Fruit fly (Drosophila melanogaster) whole organism, embryonic: ENCODE results near the gene Pex7.

Experiments
- CG10321 ChIP-seq: fragments of 200-800 bp; sonication (Bioruptor generic); IDR thresholded peaks from 2 replicates; pipeline ENCODE4 v1.3.6; 2022; ENCODE audit warnings: missing biosample characterization, missing genetic modification characterization
- CG14050 ChIP-seq: fragments of 200-800 bp; sonication (Bioruptor generic); IDR thresholded peaks from 3 replicates; pipeline ENCODE4 v1.3.6; 2022; ENCODE audit warnings: missing biosample characterization, missing genetic modification characterization
- CG8765 ChIP-seq: fragments of 200-800 bp; sonication (Bioruptor generic); IDR thresholded peaks from 2 replicates; pipeline ENCODE4 v1.3.6; 2022; ENCODE audit warnings: missing biosample characterization, missing genetic modification characterization
- HHEX ChIP-seq: fragments of 200-800 bp; sonication (Bioruptor generic); optimal IDR thresholded peaks from 3 replicates; lab custom pipeline; 2017; ENCODE audit warnings: missing biosample characterization, mild to moderate bottlenecking, missing genetic modification characterization, missing genetic modification reagents
- peb ChIP-seq: fragments of 200-800 bp; sonication (Bioruptor generic); IDR thresholded peaks from 2 replicates; pipeline ENCODE4 v1.3.6; 2022; ENCODE audit warnings: missing biosample characterization, missing genetic modification characterization
- slou ChIP-seq: fragments of 200-800 bp; sonication (Bioruptor generic); optimal IDR thresholded peaks from 3 replicates; lab custom pipeline; 2016; ENCODE audit warnings: missing biosample characterization, missing genetic modification characterization

- no peak for TF ChIP-seq peb (GFP tag; lab: Robert Waterston, UW)
- TF ChIP-seq CG10321 (GFP tag; lab: Robert Waterston, UW): no peak
- no peak for TF ChIP-seq CG14050 (GFP tag; lab: Robert Waterston, UW)
- no peak for TF ChIP-seq CG8765 (GFP tag; lab: Robert Waterston, UW)
- TF ChIP-seq slou (GFP tag; lab: Kevin White, UChicago): no peak
- TF ChIP-seq HHEX (GFP tag; lab: Kevin White, UChicago): no peak
Observed at dm6 chr3L:8667809-8668593, 21.1 kb downstream of the Pex7 start.
